Worm (Caenorhabditis elegans) whole organism, L4 larva: Measurements from ENCODE around the gene crls-1.

ENCODE experiments used
- R02D3.7 ChIP-seq: fragments of 150-350 bp; sonication (generic microtip); optimal IDR thresholded peaks from 3 replicates; lab custom pipeline; 2014; ENCODE audit warnings: missing biosample characterization, missing genetic modification characterization
- T26A8.4 ChIP-seq: fragments of 200-800 bp; sonication (Bioruptor generic); IDR thresholded peaks from 2 replicates; pipeline ENCODE4 v1.3.6; 2022; ENCODE audit warnings: missing genetic modification characterization, missing compliant biosample characterization
- aly-2 ChIP-seq: sonication (generic microtip); optimal IDR thresholded peaks from 2 replicates; lab custom pipeline; 2018; ENCODE audit warnings: missing biosample characterization, missing genetic modification characterization
- ces-1 ChIP-seq: fragments of 150-350 bp; sonication (generic microtip); optimal IDR thresholded peaks from 4 replicates; lab custom pipeline; 2014; ENCODE audit warnings: missing biosample characterization, missing genetic modification reagents, missing genetic modification characterization
- dmd-9 ChIP-seq: fragments of 200-800 bp; sonication (Bioruptor generic); IDR thresholded peaks from 2 replicates; pipeline ENCODE4 v1.3.6; 2022; ENCODE audit warnings: missing genetic modification reagents, missing genetic modification characterization, missing compliant biosample characterization
- fos-1 ChIP-seq: fragments of 150-350 bp; optimal IDR thresholded peaks from 2 replicates; lab custom pipeline; 2014; ENCODE audit warnings: missing biosample characterization, missing genetic modification characterization
- lim-7 ChIP-seq: fragments of 200-800 bp; sonication (Bioruptor generic); IDR thresholded peaks from 2 replicates; pipeline ENCODE4 v1.3.6; 2022; ENCODE audit warnings: missing genetic modification characterization, missing compliant biosample characterization
- lsy-2 ChIP-seq, 2 experiments: fragments of 150-350 bp in 1 of 2; sonication (generic microtip) in 1 of 2; optimal IDR thresholded peaks; 2 replicates each; lab custom pipeline; 2014 to 2017; ENCODE audit warnings: missing biosample characterization in 2 of 2, missing genetic modification characterization in 2 of 2
- madf-5 ChIP-seq, 2 experiments: fragments of 200-800 bp; sonication (Bioruptor generic); IDR thresholded peaks; 2 replicates each; pipeline ENCODE4 v1.3.6; 2022; ENCODE audit warnings: missing compliant biosample characterization in 2 of 2, missing genetic modification characterization in 2 of 2
- nhr-102 ChIP-seq: sonication (generic microtip); optimal IDR thresholded peaks from 2 replicates; lab custom pipeline; 2016; ENCODE audit warnings: mild to moderate bottlenecking, missing genetic modification characterization, moderate library complexity, missing compliant biosample characterization
- nhr-111 ChIP-seq: fragments of 200-800 bp; sonication (Bioruptor generic); optimal IDR thresholded peaks from 2 replicates; lab custom pipeline; 2018; ENCODE audit warnings: mild to moderate bottlenecking, missing genetic modification characterization, missing compliant biosample characterization
- nhr-76 ChIP-seq: fragments of 150-350 bp; optimal IDR thresholded peaks from 2 replicates; lab custom pipeline; 2014; ENCODE audit warnings: missing biosample characterization, missing genetic modification characterization
- unc-62 ChIP-seq, 3 experiments: fragments of 150-350 bp in 1 of 3; sonication (generic microtip); optimal IDR thresholded peaks in 2 of 3; peaks in 1 of 3; 1 replicate in 1 of 3; 2 replicates in 2 of 3; lab custom pipeline; 2014 to 2017; ENCODE audit warnings: missing biosample characterization in 3 of 3, missing genetic modification characterization in 3 of 3, missing genetic modification reagents in 3 of 3, missing genotype in 1 of 3
- zag-1 ChIP-seq: fragments of 150-350 bp; optimal IDR thresholded peaks from 2 replicates; lab custom pipeline; 2014; ENCODE audit warnings: missing biosample characterization, missing genetic modification characterization

ce11 chrIII:896904-897303, 12.8 kb downstream of the crls-1 start:
- TF ChIP-seq unc-62 (GFP tag; optimal IDR thresholded peaks at IDR 0.05 in 1 of 2; lab: Kevin White, UChicago): peak in 1 of 2 experiments; percentile 98
- TF ChIP-seq unc-62 (tag; optimal IDR thresholded peaks at IDR 0.05; lab: Kevin White, UChicago): no peak
- no peak for TF ChIP-seq aly-2 (tag; lab: Kevin White, UChicago)
- TF ChIP-seq lsy-2 (tag; optimal IDR thresholded peaks at IDR 0.05; lab: Kevin White, UChicago): no peak
- TF ChIP-seq zag-1: no peak
- no peak for TF ChIP-seq R02D3.7 (tag; lab: Kevin White, UChicago)
- TF ChIP-seq nhr-102 (tag; lab: Kevin White, UChicago): no peak
- no peak for TF ChIP-seq nhr-76 (tag; lab: Kevin White, UChicago)
- TF ChIP-seq nhr-111 (GFP tag; lab: Kevin White, UChicago): no peak
- TF ChIP-seq T26A8.4: no peak
- TF ChIP-seq fos-1 (tag; lab: Kevin White, UChicago): no peak
- TF ChIP-seq ces-1 (GFP tag; lab: Kevin White, UChicago): no peak
- TF ChIP-seq lim-7: no peak
- TF ChIP-seq dmd-9 (GFP tag; lab: Robert Waterston, UW): no peak
- no peak for TF ChIP-seq madf-5 (GFP tag; IDR thresholded peaks at IDR 0.05; lab: Robert Waterston, UW)
